Fruit fly (Drosophila melanogaster) whole organism, prepupa: ENCODE measurements around the gene plx.

Experiments
- Blimp-1 ChIP-seq: fragments of 200-800 bp; sonication (Bioruptor generic); optimal IDR thresholded peaks from 3 replicates; lab custom pipeline; 2017; ENCODE audit warnings: missing biosample characterization, missing genetic modification characterization, mild to moderate bottlenecking, moderate library complexity, missing genetic modification reagents
- CG10631 ChIP-seq: fragments of 200-800 bp; sonication (Bioruptor generic); optimal IDR thresholded peaks from 2 replicates; lab custom pipeline; 2016; ENCODE audit warnings: missing biosample characterization, missing genetic modification characterization
- CG11294 ChIP-seq: fragments of 200-800 bp; sonication (Bioruptor generic); IDR thresholded peaks from 2 replicates; pipeline ENCODE4 v1.3.6; 2022; ENCODE audit warnings: missing biosample characterization, missing genetic modification characterization
- CG11762 ChIP-seq: fragments of 200-800 bp; sonication (Bioruptor generic); optimal IDR thresholded peaks from 3 replicates; lab custom pipeline; 2016; ENCODE audit warnings: missing biosample characterization, missing genetic modification characterization; ENCODE audit not compliant: insufficient read depth
- CG15336 ChIP-seq: fragments of 200-800 bp; sonication (Bioruptor generic); IDR thresholded peaks from 2 replicates; pipeline ENCODE4 v1.3.6; 2022; ENCODE audit warnings: missing biosample characterization, missing genetic modification characterization
- CG1621 ChIP-seq: fragments of 200-800 bp; sonication (Bioruptor generic); optimal IDR thresholded peaks from 3 replicates; lab custom pipeline; 2018; ENCODE audit warnings: missing biosample characterization, mild to moderate bottlenecking, missing genetic modification characterization
- CG16779 ChIP-seq: fragments of 200-800 bp; sonication (Bioruptor generic); optimal IDR thresholded peaks from 3 replicates; lab custom pipeline; 2017; ENCODE audit warnings: missing biosample characterization, mild to moderate bottlenecking, missing genetic modification characterization
- CG3032 ChIP-seq: fragments of 200-800 bp; optimal IDR thresholded peaks from 2 replicates; lab custom pipeline; 2019; ENCODE audit warnings: missing biosample characterization, mild to moderate bottlenecking, missing genetic modification characterization, moderate library complexity
- CG31627 ChIP-seq: fragments of 200-800 bp; sonication (Bioruptor generic); optimal IDR thresholded peaks from 3 replicates; lab custom pipeline; 2016; ENCODE audit warnings: missing biosample characterization, missing genetic modification characterization
- CG32006 ChIP-seq: fragments of 200-800 bp; sonication (Bioruptor generic); optimal IDR thresholded peaks from 3 replicates; lab custom pipeline; 2017; ENCODE audit warnings: missing biosample characterization, mild to moderate bottlenecking, missing genetic modification characterization
- CG34406 ChIP-seq: fragments of 200-800 bp; sonication (Bioruptor generic); optimal IDR thresholded peaks from 3 replicates; lab custom pipeline; 2016; ENCODE audit warnings: missing biosample characterization, missing genetic modification characterization
- CG3919 ChIP-seq: fragments of 200-800 bp; sonication (Bioruptor generic); optimal IDR thresholded peaks from 3 replicates; lab custom pipeline; 2016; ENCODE audit warnings: missing biosample characterization, missing genetic modification characterization
- CG6276 ChIP-seq: fragments of 200-800 bp; sonication (Bioruptor generic); optimal IDR thresholded peaks from 2 replicates; lab custom pipeline; 2017; ENCODE audit warnings: missing biosample characterization, mild to moderate bottlenecking, missing genetic modification characterization
- CG6792 ChIP-seq: fragments of 200-800 bp; sonication (Bioruptor generic); optimal IDR thresholded peaks from 3 replicates; lab custom pipeline; 2016; ENCODE audit warnings: missing biosample characterization, missing genetic modification characterization
- CG8119 ChIP-seq: fragments of 200-800 bp; sonication (Bioruptor generic); IDR thresholded peaks from 3 replicates; pipeline ENCODE4 v1.3.6; 2022; ENCODE audit warnings: missing biosample characterization, missing genetic modification characterization
- CG8319 ChIP-seq: fragments of 200-800 bp; sonication (Bioruptor generic); optimal IDR thresholded peaks from 3 replicates; lab custom pipeline; 2016; ENCODE audit warnings: missing biosample characterization, missing genetic modification characterization
- CG8632 ChIP-seq: fragments of 200-800 bp; sonication (Bioruptor generic); optimal IDR thresholded peaks from 3 replicates; lab custom pipeline; 2016; ENCODE audit warnings: missing biosample characterization, missing genetic modification characterization
- CG9139 ChIP-seq: fragments of 200-800 bp; sonication (Bioruptor generic); optimal IDR thresholded peaks from 3 replicates; lab custom pipeline; 2017; ENCODE audit warnings: missing biosample characterization, mild to moderate bottlenecking, missing genetic modification characterization
- Eip75B ChIP-seq: fragments of 200-800 bp; sonication (Bioruptor generic); optimal IDR thresholded peaks from 3 replicates; lab custom pipeline; 2016; ENCODE audit warnings: missing biosample characterization, missing genetic modification characterization
- Eip78C ChIP-seq: fragments of 200-800 bp; sonication (Bioruptor generic); peaks from one replicate; lab custom pipeline; 2016; ENCODE audit warnings: missing biosample characterization, missing genetic modification characterization
- Eip93F ChIP-seq: fragments of 200-800 bp; sonication (Bioruptor generic); optimal IDR thresholded peaks from 2 replicates; lab custom pipeline; 2016; ENCODE audit warnings: missing biosample characterization, mild to moderate bottlenecking, missing genetic modification characterization
- Ets21C ChIP-seq: fragments of 200-800 bp; sonication (Bioruptor generic); optimal IDR thresholded peaks from 3 replicates; lab custom pipeline; 2016; ENCODE audit warnings: missing biosample characterization, missing genetic modification characterization
- Ets96B ChIP-seq: fragments of 200-800 bp; optimal IDR thresholded peaks from 2 replicates; lab custom pipeline; 2019; ENCODE audit warnings: missing biosample characterization, mild to moderate bottlenecking, missing genetic modification characterization, moderate library complexity
- Gug ChIP-seq: fragments of 200-800 bp; sonication (Bioruptor generic); IDR thresholded peaks from 2 replicates; pipeline ENCODE4 v1.3.6; 2022; ENCODE audit warnings: missing biosample characterization, missing genetic modification characterization
- Hr39 ChIP-seq: fragments of 200-800 bp; sonication (Bioruptor generic); optimal IDR thresholded peaks from 2 replicates; lab custom pipeline; 2016; ENCODE audit warnings: missing biosample characterization, missing genetic modification characterization
- Hr4 ChIP-seq: fragments of 200-800 bp; sonication (Bioruptor generic); optimal IDR thresholded peaks from 3 replicates; lab custom pipeline; 2016; ENCODE audit warnings: missing biosample characterization, missing genetic modification characterization
- Lpt ChIP-seq: fragments of 200-800 bp; sonication (Bioruptor generic); optimal IDR thresholded peaks from 3 replicates; lab custom pipeline; 2016; ENCODE audit warnings: missing biosample characterization, missing genetic modification characterization
- OdsH ChIP-seq: fragments of 200-800 bp; sonication (Bioruptor generic); optimal IDR thresholded peaks from 3 replicates; lab custom pipeline; 2016; ENCODE audit warnings: missing biosample characterization, missing genetic modification characterization
- Sox102F ChIP-seq: fragments of 200-800 bp; sonication (Bioruptor generic); optimal IDR thresholded peaks from 2 replicates; lab custom pipeline; 2016; ENCODE audit warnings: missing biosample characterization, mild to moderate bottlenecking, missing genetic modification characterization
- achi ChIP-seq: fragments of 200-800 bp; sonication (Bioruptor generic); optimal IDR thresholded peaks from 3 replicates; lab custom pipeline; 2016; ENCODE audit warnings: missing biosample characterization, missing genetic modification characterization
- acj6 ChIP-seq: fragments of 200-800 bp; sonication (Bioruptor generic); optimal IDR thresholded peaks from 3 replicates; lab custom pipeline; 2016; ENCODE audit warnings: missing biosample characterization, missing genetic modification characterization
- cyc ChIP-seq: fragments of 200-800 bp; sonication (Bioruptor generic); optimal IDR thresholded peaks from 3 replicates; lab custom pipeline; 2016; ENCODE audit warnings: missing biosample characterization, missing genetic modification characterization
- dac ChIP-seq: fragments of 200-800 bp; sonication (Bioruptor generic); optimal IDR thresholded peaks from 2 replicates; lab custom pipeline; 2017; ENCODE audit warnings: missing biosample characterization, mild to moderate bottlenecking, missing genetic modification characterization
- eg ChIP-seq: fragments of 200-800 bp; sonication (Bioruptor generic); IDR thresholded peaks from 3 replicates; pipeline ENCODE4 v1.3.6; 2022; ENCODE audit warnings: missing biosample characterization, missing genetic modification characterization
- esn ChIP-seq: fragments of 200-800 bp; sonication (Bioruptor generic); optimal IDR thresholded peaks from 2 replicates; lab custom pipeline; 2016; ENCODE audit warnings: missing biosample characterization, mild to moderate bottlenecking, missing genetic modification characterization, moderate library complexity
- fd59A ChIP-seq: fragments of 200-800 bp; sonication (Bioruptor generic); optimal IDR thresholded peaks from 2 replicates; lab custom pipeline; 2017; ENCODE audit warnings: missing biosample characterization, mild to moderate bottlenecking, missing genetic modification characterization, missing genetic modification reagents
- fd85E ChIP-seq: fragments of 200-800 bp; sonication (Bioruptor generic); optimal IDR thresholded peaks from 3 replicates; lab custom pipeline; 2016; ENCODE audit warnings: missing biosample characterization, missing genetic modification characterization
- fkh ChIP-seq: fragments of 200-800 bp; sonication (Bioruptor generic); optimal IDR thresholded peaks from 3 replicates; lab custom pipeline; 2017; ENCODE audit warnings: missing biosample characterization, mild to moderate bottlenecking, missing genetic modification characterization, moderate library complexity
- net ChIP-seq: fragments of 200-800 bp; sonication (Bioruptor generic); optimal IDR thresholded peaks from 3 replicates; lab custom pipeline; 2016; ENCODE audit warnings: missing biosample characterization, missing genetic modification characterization
- salr ChIP-seq, 2 experiments: fragments of 200-800 bp; sonication (Bioruptor generic); optimal IDR thresholded peaks; 3 replicates each; lab custom pipeline; 2016 to 2018; ENCODE audit warnings: missing biosample characterization in 2 of 2, missing genetic modification characterization in 2 of 2, mild to moderate bottlenecking in 1 of 2
- spab ChIP-seq: fragments of 200-800 bp; sonication (Bioruptor generic); optimal IDR thresholded peaks from 2 replicates; lab custom pipeline; 2017; ENCODE audit warnings: missing biosample characterization, mild to moderate bottlenecking, missing genetic modification characterization, missing genetic modification reagents
- ss ChIP-seq, 2 experiments: fragments of 200-800 bp; sonication (Bioruptor generic); optimal IDR thresholded peaks; 2 replicates in 1 of 2; 3 replicates in 1 of 2; lab custom pipeline; 2017 to 2018; ENCODE audit warnings: mild to moderate bottlenecking in 2 of 2, missing biosample characterization in 2 of 2, missing genetic modification characterization in 2 of 2, moderate library complexity in 1 of 2
- svp ChIP-seq: fragments of 200-800 bp; sonication (Bioruptor generic); peaks from one replicate; lab custom pipeline; 2016; ENCODE audit warnings: missing biosample characterization, missing genetic modification characterization
- vri ChIP-seq: fragments of 200-800 bp; sonication (Bioruptor generic); optimal IDR thresholded peaks from 3 replicates; lab custom pipeline; 2016; ENCODE audit warnings: missing biosample characterization, mild to moderate bottlenecking, missing genetic modification characterization

Gene plx

dm6 chr3R:5672658-5673217 lies 12.9 kb upstream of the plx start (continued):
- TF ChIP-seq cyc (GFP tag; lab: Kevin White, UChicago) (no peak), Ets21C (GFP tag; lab: Kevin White, UChicago) (no peak), Hr4 (GFP tag; lab: Kevin White, UChicago) (no peak), CG3919 (GFP tag; lab: Kevin White, UChicago) (no peak), Blimp-1 (no peak), svp (GFP tag; lab: Kevin White, UChicago) (no peak), dac (GFP tag; lab: Kevin White, UChicago) (no peak), OdsH (GFP tag; lab: Kevin White, UChicago) (no peak)

DNA sequence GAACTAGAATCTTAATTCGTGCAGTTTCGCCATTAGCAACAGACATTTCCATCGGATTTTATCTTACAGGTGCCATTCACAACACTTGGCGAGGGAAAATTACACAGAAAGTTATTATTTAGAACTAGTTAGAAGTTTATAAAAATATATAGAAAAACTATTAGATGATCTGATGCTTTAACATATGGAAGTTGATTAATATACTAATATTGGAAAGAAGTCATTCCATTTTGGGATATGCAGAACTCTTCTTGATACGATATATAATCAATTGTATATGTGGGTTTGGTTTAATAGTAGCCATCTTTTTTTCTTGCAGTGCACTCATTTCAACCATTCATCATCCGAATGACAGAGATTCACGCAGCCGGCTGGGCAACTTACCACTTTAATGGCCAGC lies 3.4 kb upstream of the plx start:
- no peak for TF ChIP-seq CG11762 (GFP tag; lab: Kevin White, UChicago)
- TF ChIP-seq CG1621 (tag; lab: Kevin White, UChicago): no peak
- TF ChIP-seq salr (GFP tag; optimal IDR thresholded peaks at IDR 0.05; lab: Kevin White, UChicago): no peak
- peak; percentile 30; the same call in 1 of the 3 replicates for TF ChIP-seq CG8119 (GFP tag; lab: Robert Waterston, UW)
- no peak for TF ChIP-seq achi
- peak; percentile 72 for TF ChIP-seq CG15336
- no peak for TF ChIP-seq CG8319 (GFP tag; lab: Kevin White, UChicago)
- no peak for TF ChIP-seq CG34406 (GFP tag; lab: Kevin White, UChicago)
- TF ChIP-seq Eip78C (GFP tag; lab: Kevin White, UChicago): peak; percentile 52
- TF ChIP-seq Ets96B: no peak
- no peak for TF ChIP-seq fd85E
- TF ChIP-seq Hr39: no peak
- no peak for TF ChIP-seq OdsH (GFP tag; lab: Kevin White, UChicago)
- TF ChIP-seq CG8632 (GFP tag; lab: Kevin White, UChicago): no peak
- TF ChIP-seq Hr4 (GFP tag; lab: Kevin White, UChicago): peak; percentile 47
- TF ChIP-seq CG11294: no peak
- TF ChIP-seq spab (GFP tag; lab: Kevin White, UChicago): no peak
- TF ChIP-seq CG6792 (GFP tag; lab: Kevin White, UChicago): no peak
- TF ChIP-seq Eip75B (GFP tag; lab: Kevin White, UChicago): no peak
- TF ChIP-seq CG3032 (tag; lab: Kevin White, UChicago): no peak
- TF ChIP-seq esn (GFP tag; lab: Kevin White, UChicago): no peak
- TF ChIP-seq CG31627: no peak
- TF ChIP-seq net (GFP tag; lab: Kevin White, UChicago): no peak
- TF ChIP-seq fd59A: no peak
- no peak for TF ChIP-seq CG3919 (GFP tag; lab: Kevin White, UChicago)
- peak; percentile 57 for TF ChIP-seq CG32006 (GFP tag; lab: Kevin White, UChicago)

dm6 chr3R:5682921-5683748 lies 2.5 kb upstream of the plx start:
- TF ChIP-seq CG32006 (GFP tag; lab: Kevin White, UChicago): peak; percentile 93
- TF ChIP-seq CG16779: peak; percentile 61
- peak; percentile 67 for TF ChIP-seq net (GFP tag; lab: Kevin White, UChicago)
- TF ChIP-seq CG34406 (GFP tag; lab: Kevin White, UChicago): no peak
- TF ChIP-seq spab (GFP tag; lab: Kevin White, UChicago): no peak
- peak in 1 of 2 experiments; percentile 84 for TF ChIP-seq ss (GFP tag; optimal IDR thresholded peaks at IDR 0.05; lab: Kevin White, UChicago)
- peak; percentile 59 for TF ChIP-seq acj6 (GFP tag; lab: Kevin White, UChicago)
- TF ChIP-seq Lpt (GFP tag; lab: Kevin White, UChicago): peak; percentile 89
- TF ChIP-seq fd59A: no peak
- no peak for TF ChIP-seq Blimp-1
- TF ChIP-seq Gug: peak; percentile 55
- peak; percentile 91 for TF ChIP-seq CG6276 (GFP tag; lab: Kevin White, UChicago)
- TF ChIP-seq esn (GFP tag; lab: Kevin White, UChicago): peak; percentile 40
- no peak for TF ChIP-seq CG9139 (GFP tag; lab: Kevin White, UChicago)
- no peak for TF ChIP-seq Eip93F (GFP tag; lab: Kevin White, UChicago)
- TF ChIP-seq CG11762 (GFP tag; lab: Kevin White, UChicago): peak; percentile 41
- no peak for TF ChIP-seq Sox102F (GFP tag; lab: Kevin White, UChicago)
- peak; percentile 94 for TF ChIP-seq Hr4 (GFP tag; lab: Kevin White, UChicago)
- no peak for TF ChIP-seq Ets96B
- TF ChIP-seq fkh (GFP tag; lab: Kevin White, UChicago): no peak
- peak; percentile 70 for TF ChIP-seq OdsH (GFP tag; lab: Kevin White, UChicago)
- TF ChIP-seq Ets21C (GFP tag; lab: Kevin White, UChicago): no peak
- peak; percentile 89 for TF ChIP-seq eg (GFP tag; lab: Robert Waterston, UW)
- TF ChIP-seq CG1621 (tag; lab: Kevin White, UChicago): no peak
- TF ChIP-seq CG10631 (GFP tag; lab: Kevin White, UChicago): peak; percentile 53
- TF ChIP-seq svp (GFP tag; lab: Kevin White, UChicago): no peak
- TF ChIP-seq vri (GFP tag; lab: Kevin White, UChicago): no peak
- TF ChIP-seq CG3032 (tag; lab: Kevin White, UChicago): no peak
